In the genomic region with DNA sequence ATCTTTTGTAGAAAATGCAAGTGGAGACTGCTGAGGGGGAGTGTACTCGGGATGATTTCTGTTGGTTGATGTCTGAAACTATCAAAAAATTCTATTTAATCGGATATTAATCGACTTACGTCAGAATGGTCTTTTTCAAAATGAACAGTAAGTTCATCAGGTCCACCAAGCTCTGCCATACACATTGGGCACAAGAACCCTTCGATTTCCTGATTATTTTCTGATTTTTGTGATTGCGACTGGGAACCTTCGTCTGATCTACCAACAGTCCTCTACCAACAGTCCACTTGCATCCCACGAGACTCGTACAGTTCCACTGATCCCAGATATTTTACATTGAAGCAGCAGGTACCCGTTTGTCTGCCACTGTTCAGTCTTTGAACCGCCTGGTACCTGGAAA, we compare ENCODE assay signal across 2 worm cellular contexts.
TF ChIP-seq lines count a peak whose summit lies in the region.

No protein-coding gene starts in this region.

TF ChIP-seq in whole organism, L1 larva, 84 proteins besides CTCF, POLR2A, EP300 and RAD21:
- no peak for TF ChIP-seq hlh-17 (GFP tag; optimal IDR thresholded peaks at IDR 0.05; lab: Kevin White, UChicago; ENCODE audit: borderline replicate concordance)
- peak; percentile 6 for TF ChIP-seq nhr-85 (tag; lab: Kevin White, UChicago)
- TF ChIP-seq Y116A8C.19 (tag; optimal IDR thresholded peaks at IDR 0.05; lab: Kevin White, UChicago; ENCODE audit: borderline replicate concordance), result no peak

TF ChIP-seq in whole organism, L4 larva, 104 proteins besides CTCF, POLR2A, EP300 and RAD21:
- TF ChIP-seq ceh-28 (tag; optimal IDR thresholded peaks at IDR 0.05; lab: Kevin White, UChicago) (no peak), mdl-1 (tag; optimal IDR thresholded peaks at IDR 0.05; lab: Kevin White, UChicago) (no peak), cey-2 (tag; optimal IDR thresholded peaks at IDR 0.05; lab: Kevin White, UChicago; ENCODE audit: borderline replicate concordance, insufficient read depth) (no peak), aha-1 (tag; lab: Kevin White, UChicago) (peak; percentile 92), mxl-3 (GFP tag; optimal IDR thresholded peaks at IDR 0.05; lab: Kevin White, UChicago) (no peak), madf-9 (GFP tag; conservative IDR thresholded peaks at IDR 0.05; lab: Robert Waterston, UW) (no peak), set-16 (GFP tag; IDR thresholded peaks at IDR 0.05; lab: Robert Waterston, UW) (no peak), dve-1 (tag; optimal IDR thresholded peaks at IDR 0.05; lab: Kevin White, UChicago; ENCODE audit: insufficient read depth) (no peak), ces-1 (GFP tag; optimal IDR thresholded peaks at IDR 0.05; lab: Kevin White, UChicago) (no peak), mdt-29 (GFP tag; IDR thresholded peaks at IDR 0.05; lab: Robert Waterston, UW) (no peak), zfp-2 (tag; optimal IDR thresholded peaks at IDR 0.05; lab: Kevin White, UChicago) (no peak), nhr-41 (GFP tag; IDR thresholded peaks at IDR 0.05; lab: Robert Waterston, UW) (no peak), F44E2.7 (GFP tag; IDR thresholded peaks at IDR 0.05; lab: Robert Waterston, UW) (0 out of 2 replicates have a peak, but pooled peaks have one; percentile 43)
